Fruit fly (Drosophila melanogaster) whole organism, wandering third instar larva: Measurements from ENCODE around the gene CG43210.

Source experiments
- Jra ChIP-seq: sonication (Bioruptor generic); optimal IDR thresholded peaks from 2 replicates; lab custom pipeline; 2016; ENCODE audit warnings: missing biosample characterization, missing genetic modification characterization
- Mio ChIP-seq: sonication (Bioruptor generic); optimal IDR thresholded peaks from 2 replicates; lab custom pipeline; 2016; ENCODE audit warnings: missing biosample characterization, missing genetic modification characterization
- Myc ChIP-seq: fragments of >200 bp; optimal IDR thresholded peaks from 2 replicates; lab custom pipeline; 2017
- brk ChIP-seq: fragments of 200-800 bp; sonication (Bioruptor generic); optimal IDR thresholded peaks from 2 replicates; lab custom pipeline; 2016; ENCODE audit warnings: missing biosample characterization, mild to moderate bottlenecking, missing genetic modification characterization
- foxo ChIP-seq, 2 experiments: fragments of 200-800 bp; sonication (Bioruptor generic); optimal IDR thresholded peaks; 2 replicates in 1 of 2; 3 replicates in 1 of 2; lab custom pipeline; 2016 to 2017; ENCODE audit warnings: missing biosample characterization in 2 of 2, missing genetic modification characterization in 2 of 2
- rgr ChIP-seq: fragments of 200-800 bp; sonication (Bioruptor generic); optimal IDR thresholded peaks from 3 replicates; lab custom pipeline; 2016; ENCODE audit warnings: missing biosample characterization, mild to moderate bottlenecking, missing genetic modification characterization
- tai ChIP-seq: sonication (Bioruptor generic); optimal IDR thresholded peaks from 2 replicates; lab custom pipeline; 2016; ENCODE audit warnings: missing biosample characterization, missing genetic modification characterization
- usp ChIP-seq: fragments of >200 bp; optimal IDR thresholded peaks from 2 replicates; lab custom pipeline; 2017; ENCODE audit warnings: missing biosample characterization, missing genetic modification characterization
- woc ChIP-seq: sonication (Bioruptor generic); optimal IDR thresholded peaks from 2 replicates; lab custom pipeline; 2016; ENCODE audit warnings: missing biosample characterization, mild to moderate bottlenecking, missing genetic modification characterization

dm6 chr3R:18583881-18584545 is 19.0 kb upstream of the CG43210 start:
- TF ChIP-seq brk (no peak), Myc (no peak), usp (GFP tag; lab: Kevin White, UChicago) (no peak), woc (GFP tag; lab: Kevin White, UChicago) (peak; percentile 80), foxo (GFP tag; optimal IDR thresholded peaks at IDR 0.05; lab: Kevin White, UChicago) (peak; percentile 45 to 84), tai (peak; percentile 73), Mio (GFP tag; lab: Kevin White, UChicago) (no peak), rgr (GFP tag; lab: Kevin White, UChicago) (peak; percentile 85), Jra (peak; percentile 2)
